Worm (Caenorhabditis elegans): ENCODE measurements around the gene F22F7.2.

DNA sequence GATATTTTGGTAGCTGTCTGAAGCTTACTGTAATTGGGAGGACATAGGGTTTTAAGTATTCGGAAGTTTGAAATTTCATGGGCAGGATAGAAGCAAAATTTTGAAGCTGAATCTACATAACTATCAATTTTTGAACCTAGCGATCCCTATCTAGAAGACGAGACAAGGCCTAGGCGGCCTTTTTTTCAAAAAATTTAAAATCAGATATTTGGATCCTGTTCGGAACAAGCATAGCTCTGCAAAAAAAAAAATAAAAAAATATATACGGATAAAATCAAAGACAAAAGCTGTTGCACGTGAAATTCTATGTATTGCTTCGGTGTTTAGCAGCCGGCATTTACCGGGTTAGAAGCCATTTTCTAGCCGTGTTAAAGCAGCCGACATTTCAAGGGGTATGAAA is 27.4 kb upstream of the F22F7.2 start, which contains the start of gene F36F12.2:
- TF ChIP-seq dao-5 (tag; optimal IDR thresholded peaks at IDR 0.05) = no peak
- TF ChIP-seq him-1 (tag; optimal IDR thresholded peaks at IDR 0.05) = no peak
